Worm (Caenorhabditis elegans) whole organism, L1 larva: ENCODE results near the gene Y73B6BL.37.

ENCODE experiments used
- Y116A8C.19 ChIP-seq: sonication (generic microtip); optimal IDR thresholded peaks from 2 replicates; lab custom pipeline; 2016; ENCODE audit warnings: missing compliant biosample characterization, missing genetic modification characterization, borderline replicate concordance
- elt-3 ChIP-seq, 6 experiments: fragments of 150-350 bp in 1 of 6; sonication (generic microtip); optimal IDR thresholded peaks; 2 replicates each; lab custom pipeline; 2017 to 2018; ENCODE audit warnings: missing biosample characterization in 6 of 6, missing genetic modification characterization in 6 of 6, inconsistent platforms in 1 of 6
- fkh-10 ChIP-seq: sonication (generic microtip); optimal IDR thresholded peaks from 2 replicates; lab custom pipeline; 2017; ENCODE audit warnings: missing biosample characterization, missing genetic modification reagents, missing genetic modification characterization
- jun-1 ChIP-seq: fragments of 150-350 bp; optimal IDR thresholded peaks from 2 replicates; lab custom pipeline; 2014; ENCODE audit warnings: missing biosample characterization, missing genetic modification reagents, missing genetic modification characterization
- lir-3 ChIP-seq: sonication (generic microtip); optimal IDR thresholded peaks from 2 replicates; lab custom pipeline; 2016; ENCODE audit warnings: mild to moderate bottlenecking, missing genetic modification characterization, moderate library complexity, missing compliant biosample characterization; ENCODE audit not compliant: poor library complexity
- nhr-12 ChIP-seq: sonication (generic microtip); optimal IDR thresholded peaks from 2 replicates; lab custom pipeline; 2017; ENCODE audit warnings: missing biosample characterization, missing genetic modification characterization
- nhr-28 ChIP-seq: fragments of 150-350 bp; optimal IDR thresholded peaks from 2 replicates; lab custom pipeline; 2014; ENCODE audit warnings: missing biosample characterization, missing genetic modification characterization
- nhr-47 ChIP-seq: sonication (generic microtip); optimal IDR thresholded peaks from 2 replicates; lab custom pipeline; 2016; ENCODE audit warnings: mild to moderate bottlenecking, missing genetic modification characterization, moderate library complexity, missing compliant biosample characterization
- pqm-1 ChIP-seq: sonication (generic microtip); optimal IDR thresholded peaks from 3 replicates; lab custom pipeline; 2017; ENCODE audit warnings: missing biosample characterization, missing genetic modification characterization
- skn-1 ChIP-seq: fragments of 150-350 bp; optimal IDR thresholded peaks from 2 replicates; lab custom pipeline; 2014; ENCODE audit warnings: missing biosample characterization, missing genetic modification characterization
- unc-30 ChIP-seq: sonication (generic microtip); optimal IDR thresholded peaks from 2 replicates; lab custom pipeline; 2017; ENCODE audit warnings: missing biosample characterization, missing genetic modification characterization
- unc-62 ChIP-seq: fragments of 150-350 bp; optimal IDR thresholded peaks from 2 replicates; lab custom pipeline; 2014; ENCODE audit warnings: missing biosample characterization, missing genetic modification reagents, missing genetic modification characterization
- ztf-11 ChIP-seq, 2 experiments: sonication (generic microtip); optimal IDR thresholded peaks; 2 replicates each; lab custom pipeline; 2016 to 2017; ENCODE audit warnings: missing genetic modification characterization in 2 of 2, missing biosample characterization in 1 of 2, missing compliant biosample characterization in 1 of 2

- TF ChIP-seq unc-30 (tag; lab: Kevin White, UChicago) (no peak), pqm-1 (no peak), nhr-12 (no peak), lir-3 (tag; lab: Kevin White, UChicago) (no peak), skn-1 (tag; lab: Kevin White, UChicago) (no peak), jun-1 (tag; lab: Kevin White, UChicago) (no peak), nhr-47 (tag; lab: Kevin White, UChicago) (no peak), Y116A8C.19 (tag; lab: Kevin White, UChicago) (no peak), elt-3 (tag; optimal IDR thresholded peaks at IDR 0.05; lab: Kevin White, UChicago) (peak in 1 of 6 experiments; percentile 25), unc-62 (no peak), nhr-28 (tag; lab: Kevin White, UChicago) (no peak), fkh-10 (GFP tag; lab: Kevin White, UChicago) (no peak), ztf-11 (tag; optimal IDR thresholded peaks at IDR 0.05; lab: Kevin White, UChicago) (no peak)
Measured at ce11 chrIV:6480978-6481377, 6.2 kb upstream of the Y73B6BL.37 start.
